Fruit fly (Drosophila melanogaster): ENCODE results near the gene Tk.

The Tk gene

DNA sequence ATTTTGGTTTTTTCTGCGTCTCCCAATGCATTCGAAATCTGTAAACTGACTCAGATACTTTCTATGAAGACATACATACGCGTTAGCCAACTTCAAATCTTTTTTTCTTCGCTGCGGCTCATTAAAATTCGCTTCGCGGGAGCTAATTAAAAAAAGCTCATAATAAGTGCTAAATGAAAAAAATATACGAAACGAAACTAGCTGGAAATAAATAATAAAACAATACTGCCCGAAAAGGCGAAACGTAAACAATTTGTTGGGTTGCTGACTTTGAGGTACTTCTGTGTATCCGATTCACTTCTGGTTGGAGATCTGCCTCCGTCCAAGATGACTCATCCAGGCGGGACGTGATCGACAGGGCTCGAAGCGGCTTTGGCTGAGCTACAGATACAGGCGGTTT lies 15.3 kb downstream of the Tk start:
- TF ChIP-seq CG13204 (GFP tag; optimal IDR thresholded peaks at IDR 0.05) (peak; percentile 42), Pif1A (GFP tag; optimal IDR thresholded peaks at IDR 0.05) (no peak), fd96Ca (GFP tag; IDR thresholded peaks at IDR 0.05) (no peak), CG9948 (tag; optimal IDR thresholded peaks at IDR 0.05) (no peak)

DNA sequence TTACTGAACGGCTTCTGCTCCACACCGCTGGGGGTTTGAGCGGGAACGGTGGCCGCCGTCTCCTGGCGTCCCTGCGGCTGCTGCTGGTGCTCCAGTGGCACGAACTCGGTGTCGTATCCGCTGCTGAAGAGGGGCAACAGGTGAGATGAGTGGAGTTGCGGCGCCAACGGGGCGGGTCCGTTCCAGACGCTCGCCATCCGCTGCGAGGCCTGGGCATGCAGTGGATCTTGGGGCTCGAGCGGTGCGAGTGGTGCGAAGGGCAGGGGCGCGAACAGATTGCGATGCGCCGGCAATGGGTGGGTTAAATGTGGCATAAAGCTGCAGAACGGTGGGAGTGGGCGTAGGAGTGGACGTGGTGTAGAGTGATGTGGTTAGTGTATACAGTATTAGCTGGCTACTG lies 16.1 kb downstream of the Tk start:
- no peak for TF ChIP-seq CG8301 (tag; optimal IDR thresholded peaks at IDR 0.05)
- TF ChIP-seq CG13204 (GFP tag; optimal IDR thresholded peaks at IDR 0.05) = peak; percentile 87

dm6 chr3R:11984862-11985261 lies 20.4 kb downstream of the Tk start:
- TF ChIP-seq EcR (GFP tag; optimal IDR thresholded peaks at IDR 0.05) (peak; percentile 79), CG17806 (tag; optimal IDR thresholded peaks at IDR 0.05) (no peak)

- TF ChIP-seq Pif1A (GFP tag; optimal IDR thresholded peaks at IDR 0.05) (no peak), CG32121 (GFP tag; IDR thresholded peaks at IDR 0.05) (no peak), CG34367 (tag; optimal IDR thresholded peaks at IDR 0.05) (no peak), CG13204 (GFP tag; optimal IDR thresholded peaks at IDR 0.05) (no peak), fd96Ca (GFP tag; IDR thresholded peaks at IDR 0.05) (no peak), CG15710 (tag; optimal IDR thresholded peaks at IDR 0.05) (no peak), Ets98B (GFP tag; IDR thresholded peaks at IDR 0.05) (no peak), CG17806 (tag; optimal IDR thresholded peaks at IDR 0.05) (no peak), CG4496 (GFP tag; IDR thresholded peaks at IDR 0.05) (no peak), CG9948 (tag; optimal IDR thresholded peaks at IDR 0.05) (no peak), CG8159 (tag; optimal IDR thresholded peaks at IDR 0.05) (no peak), CG10348 (GFP tag; IDR thresholded peaks at IDR 0.05) (no peak), CG12605 (GFP tag; IDR thresholded peaks at IDR 0.05) (no peak), D1 (tag; optimal IDR thresholded peaks at IDR 0.05) (no peak), rn (GFP tag; IDR thresholded peaks at IDR 0.05) (no peak), CG14655 (GFP tag; optimal IDR thresholded peaks at IDR 0.05) (no peak), EcR (GFP tag; optimal IDR thresholded peaks at IDR 0.05) (no peak), Pif1B (GFP tag; optimal IDR thresholded peaks at IDR 0.05) (no peak), gl (tag; optimal IDR thresholded peaks at IDR 0.05) (no peak), Snoo (tag; optimal IDR thresholded peaks at IDR 0.05) (no peak)
Measured at dm6 chr3R:11984441-11984840, 20.8 kb downstream of the Tk start, which contains the start of gene CG3397. Gene CG3397 (minus strand): TSS chr3R:11984541.

DNA sequence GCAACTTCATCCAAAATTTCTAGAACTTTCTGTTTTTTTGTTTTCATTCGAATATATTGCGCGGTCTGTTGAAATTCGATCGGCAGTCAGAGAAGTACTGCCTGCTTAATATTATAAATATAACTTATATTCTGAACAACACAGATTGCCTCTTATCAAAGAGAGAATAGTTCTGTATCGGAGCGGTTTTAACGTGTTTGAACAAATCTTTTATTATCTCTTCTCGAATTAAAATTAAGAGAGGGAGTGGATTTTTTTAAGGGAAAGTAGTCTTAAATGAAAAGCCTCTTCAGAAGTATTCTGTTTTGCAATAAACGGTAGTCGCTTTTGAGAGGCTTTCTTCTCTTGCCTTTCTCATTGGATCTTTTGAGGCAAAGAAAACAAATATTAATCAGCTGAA lies 22.7 kb downstream of the Tk start:
- TF ChIP-seq CG15710 (tag; optimal IDR thresholded peaks at IDR 0.05) (no peak), D1 (tag; optimal IDR thresholded peaks at IDR 0.05) (peak; percentile 11), CG8159 (tag; optimal IDR thresholded peaks at IDR 0.05) (no peak), CG13204 (GFP tag; optimal IDR thresholded peaks at IDR 0.05) (no peak), CG12605 (GFP tag; IDR thresholded peaks at IDR 0.05) (no peak), CG9948 (tag; optimal IDR thresholded peaks at IDR 0.05) (no peak), Snoo (tag; optimal IDR thresholded peaks at IDR 0.05) (no peak)

dm6 chr3R:11981962-11982361 lies 23.3 kb downstream of the Tk start, which contains the start of gene CG12224:
Gene CG12224 (minus strand): TSS chr3R:11982062.
- TF ChIP-seq CG4496 (GFP tag; IDR thresholded peaks at IDR 0.05) (no peak), rn (GFP tag; IDR thresholded peaks at IDR 0.05) (no peak), CG14655 (GFP tag; optimal IDR thresholded peaks at IDR 0.05) (no peak), Ets98B (GFP tag; IDR thresholded peaks at IDR 0.05) (no peak), CG32121 (GFP tag; IDR thresholded peaks at IDR 0.05) (no peak), CG8159 (tag; optimal IDR thresholded peaks at IDR 0.05) (no peak), CG17806 (tag; optimal IDR thresholded peaks at IDR 0.05) (no peak), CG8301 (tag; optimal IDR thresholded peaks at IDR 0.05) (no peak)

dm6 chr3R:11979879-11980571 lies 25.2 kb downstream of the Tk start, which contains the start of gene CG18547:
Gene CG18547 (minus strand): TSS chr3R:11980390.
- TF ChIP-seq rn (GFP tag; IDR thresholded peaks at IDR 0.05) = no peak
- peak; percentile 31 for TF ChIP-seq Snoo (tag; optimal IDR thresholded peaks at IDR 0.05)
- TF ChIP-seq CG34367 (tag; optimal IDR thresholded peaks at IDR 0.05) = peak; percentile 42
- TF ChIP-seq CG15710 (tag; optimal IDR thresholded peaks at IDR 0.05) = peak; percentile 46
- TF ChIP-seq D1 (tag; optimal IDR thresholded peaks at IDR 0.05) = no peak
- peak; percentile 68; the same call in 2 of the 3 replicates for TF ChIP-seq CG4496 (GFP tag; IDR thresholded peaks at IDR 0.05)
- peak; percentile 51 for TF ChIP-seq CG9948 (tag; optimal IDR thresholded peaks at IDR 0.05)
- TF ChIP-seq EcR (GFP tag; optimal IDR thresholded peaks at IDR 0.05) = peak; percentile 15
- TF ChIP-seq Pif1B (GFP tag; optimal IDR thresholded peaks at IDR 0.05) = peak; percentile 44
- no peak for TF ChIP-seq fd96Ca (GFP tag; IDR thresholded peaks at IDR 0.05)
- no peak for TF ChIP-seq CG12605 (GFP tag; IDR thresholded peaks at IDR 0.05)
- 0 out of 2 replicates have a peak, but pooled peaks have one; percentile 31 for TF ChIP-seq Ets98B (GFP tag; IDR thresholded peaks at IDR 0.05)
- TF ChIP-seq CG17806 (tag; optimal IDR thresholded peaks at IDR 0.05) = peak; percentile 59
- TF ChIP-seq CG8159 (tag; optimal IDR thresholded peaks at IDR 0.05) = peak; percentile 62
- TF ChIP-seq CG8301 (tag; optimal IDR thresholded peaks at IDR 0.05) = peak; percentile 57
- no peak for TF ChIP-seq CG32121 (GFP tag; IDR thresholded peaks at IDR 0.05)
- no peak for TF ChIP-seq CG10348 (GFP tag; IDR thresholded peaks at IDR 0.05)
- TF ChIP-seq CG14655 (GFP tag; optimal IDR thresholded peaks at IDR 0.05) = peak; percentile 52
- TF ChIP-seq gl (tag; optimal IDR thresholded peaks at IDR 0.05) = no peak
- no peak for TF ChIP-seq CG13204 (GFP tag; optimal IDR thresholded peaks at IDR 0.05)
- peak; percentile 22 for TF ChIP-seq Pif1A (GFP tag; optimal IDR thresholded peaks at IDR 0.05)
